In genomic region chrV:15082291-15082690, ce11 we compare ENCODE assay signal across 2 worm cellular contexts.
A peak's percentile ranks its signal among the peaks of the same experiment; 100 is the strongest.
TF ChIP-seq lines count a peak whose summit lies in the region.

Gene C01G10.10, minus strand, starts transcription at chrV:15082441.
Gene C01G10.9, plus strand, starts transcription at chrV:15082530.

TF ChIP-seq in whole organism, L4 larva, 104 proteins besides CTCF, POLR2A, EP300 and RAD21 (continued from another document and continues in another):
- TF ChIP-seq zfp-2 (tag; optimal IDR thresholded peaks at IDR 0.05; lab: Kevin White, UChicago) (no peak), ztf-11 (tag; optimal IDR thresholded peaks at IDR 0.05; lab: Kevin White, UChicago) (no peak), nhr-42 (GFP tag; IDR thresholded peaks at IDR 0.05; lab: Robert Waterston, UW) (no peak), nhr-25 (tag; optimal IDR thresholded peaks at IDR 0.05; lab: Kevin White, UChicago; ENCODE audit: borderline replicate concordance, insufficient read depth) (no peak), hif-1 (tag; optimal IDR thresholded peaks at IDR 0.05; lab: Kevin White, UChicago) (peak in 1 of 2 experiments; percentile 80), ctbp-1 (GFP tag; IDR thresholded peaks at IDR 0.05; lab: Robert Waterston, UW) (no peak), gei-8 (GFP tag; optimal IDR thresholded peaks at IDR 0.05; lab: Kevin White, UChicago) (no peak), saeg-2 (GFP tag; IDR thresholded peaks at IDR 0.05; lab: Robert Waterston, UW) (no peak), daf-16 (GFP tag; optimal IDR thresholded peaks at IDR 0.05; lab: Kevin White, UChicago) (peak in 1 of 2 experiments; percentile 7), daf-16 (tag; optimal IDR thresholded peaks at IDR 0.05; lab: Kevin White, UChicago) (peak; percentile 19), arid-1 (GFP tag; conservative IDR thresholded peaks at IDR 0.05; lab: Robert Waterston, UW) (no peak), jun-1 (tag; optimal IDR thresholded peaks at IDR 0.05; lab: Kevin White, UChicago) (no peak), F49E8.2 (tag; optimal IDR thresholded peaks at IDR 0.05; lab: Kevin White, UChicago; ENCODE audit: borderline replicate concordance) (peak; percentile 1), ceh-62 (tag; optimal IDR thresholded peaks at IDR 0.05; lab: Kevin White, UChicago) (no peak), Y5F2A.4 (GFP tag; optimal IDR thresholded peaks at IDR 0.05; lab: Kevin White, UChicago) (no peak), D1046.2 (GFP tag; IDR thresholded peaks at IDR 0.05; lab: Robert Waterston, UW) (no peak), attf-4 (tag; optimal IDR thresholded peaks at IDR 0.05; lab: Kevin White, UChicago) (no peak), madf-9 (GFP tag; conservative IDR thresholded peaks at IDR 0.05; lab: Robert Waterston, UW) (0 out of 2 replicates have a peak, but pooled peaks have one; percentile 24), zip-2 (tag; optimal IDR thresholded peaks at IDR 0.05; lab: Kevin White, UChicago) (no peak), unc-39 (tag; optimal IDR thresholded peaks at IDR 0.05; lab: Kevin White, UChicago) (no peak), fos-1 (tag; optimal IDR thresholded peaks at IDR 0.05; lab: Kevin White, UChicago) (no peak), hlh-11 (tag; optimal IDR thresholded peaks at IDR 0.05; lab: Kevin White, UChicago) (no peak), unc-62 (GFP tag; optimal IDR thresholded peaks at IDR 0.05 in 1 of 2; lab: Kevin White, UChicago) (no peak), unc-62 (tag; optimal IDR thresholded peaks at IDR 0.05; lab: Kevin White, UChicago) (no peak), mep-1 (tag; optimal IDR thresholded peaks at IDR 0.05; lab: Kevin White, UChicago) (peak; percentile 48), php-3 (GFP tag; IDR thresholded peaks at IDR 0.05; lab: Robert Waterston, UW) (no peak), tag-97 (GFP tag; IDR thresholded peaks at IDR 0.05; lab: Robert Waterston, UW) (no peak), daf-19 (GFP tag; conservative IDR thresholded peaks at IDR 0.05; lab: Robert Waterston, UW) (no peak), ceh-82 (tag; optimal IDR thresholded peaks at IDR 0.05; lab: Kevin White, UChicago) (no peak), rbr-2 (tag; optimal IDR thresholded peaks at IDR 0.05; lab: Kevin White, UChicago) (peak; percentile 36), zfp-3 (GFP tag; conservative IDR thresholded peaks at IDR 0.05; lab: Robert Waterston, UW) (no peak), ceh-20 (GFP tag; IDR thresholded peaks at IDR 0.05; lab: Robert Waterston, UW) (no peak), ZK546.5 (tag; optimal IDR thresholded peaks at IDR 0.05; lab: Kevin White, UChicago) (no peak), ceh-28 (tag; optimal IDR thresholded peaks at IDR 0.05; lab: Kevin White, UChicago) (no peak), madf-5 (GFP tag; IDR thresholded peaks at IDR 0.05; lab: Robert Waterston, UW) (no peak), set-16 (GFP tag; IDR thresholded peaks at IDR 0.05; lab: Robert Waterston, UW) (no peak), nhr-102 (tag; optimal IDR thresholded peaks at IDR 0.05; lab: Kevin White, UChicago) (peak; percentile 8), dve-1 (tag; optimal IDR thresholded peaks at IDR 0.05; lab: Kevin White, UChicago; ENCODE audit: insufficient read depth) (peak; percentile 39), sdz-12 (GFP tag; optimal IDR thresholded peaks at IDR 0.05; lab: Kevin White, UChicago) (no peak), mdt-29 (GFP tag; IDR thresholded peaks at IDR 0.05; lab: Robert Waterston, UW) (no peak), nhr-6 (tag; optimal IDR thresholded peaks at IDR 0.05; lab: Kevin White, UChicago) (peak; percentile 69), lin-39 (tag; optimal IDR thresholded peaks at IDR 0.05; lab: Kevin White, UChicago) (no peak), Y75B8A.6 (GFP tag; IDR thresholded peaks at IDR 0.05; lab: Robert Waterston, UW) (no peak), egl-43 (GFP tag; IDR thresholded peaks at IDR 0.05; lab: Robert Waterston, UW) (no peak), T26A8.4 (GFP tag; IDR thresholded peaks at IDR 0.05; lab: Robert Waterston, UW) (no peak), dmd-6 (GFP tag; IDR thresholded peaks at IDR 0.05; lab: Robert Waterston, UW) (peak; percentile 64), T20F7.1 (GFP tag; optimal IDR thresholded peaks at IDR 0.05; lab: Kevin White, UChicago) (peak; percentile 33), F10B5.3 (tag; optimal IDR thresholded peaks at IDR 0.05; lab: Kevin White, UChicago) (no peak), unc-130 (GFP tag; optimal IDR thresholded peaks at IDR 0.05; lab: Kevin White, UChicago) (peak; percentile 89), nhr-41 (GFP tag; IDR thresholded peaks at IDR 0.05; lab: Robert Waterston, UW) (no peak), snpc-4 (tag; optimal IDR thresholded peaks at IDR 0.05; lab: Kevin White, UChicago) (no peak), vab-7 (GFP tag; IDR thresholded peaks at IDR 0.05; lab: Robert Waterston, UW) (no peak), nhr-237 (tag; optimal IDR thresholded peaks at IDR 0.05; lab: Kevin White, UChicago) (no peak), hmg-1.1 (GFP tag; IDR thresholded peaks at IDR 0.05; lab: Robert Waterston, UW) (no peak), egl-27 (tag; optimal IDR thresholded peaks at IDR 0.05; lab: Kevin White, UChicago) (no peak), aha-1 (tag; lab: Kevin White, UChicago) (peak; percentile 31), daf-8 (GFP tag; IDR thresholded peaks at IDR 0.05; lab: Robert Waterston, UW) (no peak), nhr-11 (tag; optimal IDR thresholded peaks at IDR 0.05; lab: Kevin White, UChicago) (no peak), ztf-7 (tag; optimal IDR thresholded peaks at IDR 0.05; lab: Kevin White, UChicago) (no peak), snpc-1.2 (GFP tag; IDR thresholded peaks at IDR 0.05; lab: Robert Waterston, UW) (no peak), ceh-32 (tag; optimal IDR thresholded peaks at IDR 0.05; lab: Kevin White, UChicago; ENCODE audit: poor library complexity) (no peak), mes-2 (tag; optimal IDR thresholded peaks at IDR 0.05; lab: Kevin White, UChicago; ENCODE audit: poor library complexity, severe bottlenecking) (peak; percentile 98), F44E2.7 (GFP tag; IDR thresholded peaks at IDR 0.05; lab: Robert Waterston, UW) (no peak), mdl-1 (tag; optimal IDR thresholded peaks at IDR 0.05; lab: Kevin White, UChicago) (no peak), lim-7 (GFP tag; IDR thresholded peaks at IDR 0.05; lab: Robert Waterston, UW) (no peak), nhr-48 (tag; optimal IDR thresholded peaks at IDR 0.05; lab: Kevin White, UChicago) (peak; percentile 1), dpl-1 (GFP tag; optimal IDR thresholded peaks at IDR 0.05; lab: Kevin White, UChicago) (peak; percentile 63), zip-11 (GFP tag; IDR thresholded peaks at IDR 0.05; lab: Robert Waterston, UW) (no peak), dmd-9 (GFP tag; IDR thresholded peaks at IDR 0.05; lab: Robert Waterston, UW) (peak; percentile 58; the same call in 1 of the 2 replicates)

TF ChIP-seq in whole organism, late embryonic, 69 proteins besides CTCF, POLR2A, EP300 and RAD21 (continued from another document):
- TF ChIP-seq K02D7.2 (tag; optimal IDR thresholded peaks at IDR 0.05; lab: Kevin White, UChicago) (no peak), unc-86 (tag; optimal IDR thresholded peaks at IDR 0.05; lab: Kevin White, UChicago) (no peak), hlh-8 (tag; optimal IDR thresholded peaks at IDR 0.05; lab: Kevin White, UChicago) (peak; percentile 7), fkh-6 (tag; optimal IDR thresholded peaks at IDR 0.05; lab: Kevin White, UChicago) (peak; percentile 33), npax-4 (tag; optimal IDR thresholded peaks at IDR 0.05; lab: Kevin White, UChicago) (no peak), F13H6.1 (tag; optimal IDR thresholded peaks at IDR 0.05; lab: Kevin White, UChicago) (peak; percentile 46), C38D4.7 (GFP tag; optimal IDR thresholded peaks at IDR 0.05; lab: Kevin White, UChicago) (no peak), pqm-1 (tag; optimal IDR thresholded peaks at IDR 0.05; lab: Kevin White, UChicago) (no peak), fax-1 (tag; optimal IDR thresholded peaks at IDR 0.05; lab: Kevin White, UChicago) (peak; percentile 48), ahr-1 (tag; optimal IDR thresholded peaks at IDR 0.05; lab: Kevin White, UChicago) (no peak), hlh-15 (tag; optimal IDR thresholded peaks at IDR 0.05; lab: Kevin White, UChicago) (no peak), unc-3 (GFP tag; conservative IDR thresholded peaks at IDR 0.05; lab: Robert Waterston, UW) (no peak), unc-3 (tag; optimal IDR thresholded peaks at IDR 0.05; lab: Kevin White, UChicago) (no peak), ceh-14 (tag; optimal IDR thresholded peaks at IDR 0.05; lab: Kevin White, UChicago) (peak; percentile 46), lim-6 (tag; optimal IDR thresholded peaks at IDR 0.05; lab: Kevin White, UChicago) (no peak), ceh-6 (GFP tag; optimal IDR thresholded peaks at IDR 0.05; lab: Kevin White, UChicago) (no peak), hlh-30 (tag; optimal IDR thresholded peaks at IDR 0.05; lab: Kevin White, UChicago; ENCODE audit: insufficient read depth) (no peak), dmd-4 (tag; optimal IDR thresholded peaks at IDR 0.05; lab: Kevin White, UChicago; ENCODE audit: borderline replicate concordance) (no peak), sdc-2 (tag; optimal IDR thresholded peaks at IDR 0.05; lab: Kevin White, UChicago) (peak; percentile 27), ets-4 (tag; optimal IDR thresholded peaks at IDR 0.05; lab: Kevin White, UChicago) (peak; percentile 91), pros-1 (tag; optimal IDR thresholded peaks at IDR 0.05; lab: Kevin White, UChicago) (no peak), tbx-2 (tag; optimal IDR thresholded peaks at IDR 0.05; lab: Kevin White, UChicago) (peak; percentile 87), unc-42 (tag; optimal IDR thresholded peaks at IDR 0.05; lab: Kevin White, UChicago) (peak; percentile 27), ceh-2 (tag; optimal IDR thresholded peaks at IDR 0.05; lab: Kevin White, UChicago) (peak; percentile 89), zip-5 (tag; optimal IDR thresholded peaks at IDR 0.05; lab: Kevin White, UChicago) (peak; percentile 78), nfya-1 (tag; optimal IDR thresholded peaks at IDR 0.05; lab: Kevin White, UChicago) (no peak), ama-1 (optimal IDR thresholded peaks at IDR 0.05; lab: Kevin White, UChicago) (no peak), elt-4 (tag; optimal IDR thresholded peaks at IDR 0.05; lab: Kevin White, UChicago) (no peak), ceh-19 (GFP tag; optimal IDR thresholded peaks at IDR 0.05; lab: Kevin White, UChicago) (no peak), ceh-22 (tag; optimal IDR thresholded peaks at IDR 0.05; lab: Kevin White, UChicago) (no peak), madf-2 (tag; optimal IDR thresholded peaks at IDR 0.05; lab: Kevin White, UChicago) (no peak), pat-9 (tag; optimal IDR thresholded peaks at IDR 0.05; lab: Kevin White, UChicago) (no peak), ref-2 (tag; optimal IDR thresholded peaks at IDR 0.05; lab: Kevin White, UChicago) (peak; percentile 70), nhr-11 (tag; optimal IDR thresholded peaks at IDR 0.05; lab: Kevin White, UChicago) (no peak), dve-1 (tag; optimal IDR thresholded peaks at IDR 0.05; lab: Kevin White, UChicago) (no peak), elt-2 (tag; optimal IDR thresholded peaks at IDR 0.05; lab: Kevin White, UChicago) (peak; percentile 81), sox-2 (GFP tag; IDR thresholded peaks at IDR 0.05; lab: Robert Waterston, UW) (no peak), pax-1 (tag; optimal IDR thresholded peaks at IDR 0.05; lab: Kevin White, UChicago) (no peak), Y22D7AL.16 (tag; optimal IDR thresholded peaks at IDR 0.05; lab: Kevin White, UChicago) (no peak), pha-2 (tag; optimal IDR thresholded peaks at IDR 0.05; lab: Kevin White, UChicago) (no peak), pha-4 (tag; optimal IDR thresholded peaks at IDR 0.05; lab: Kevin White, UChicago) (no peak), odd-2 (tag; optimal IDR thresholded peaks at IDR 0.05; lab: Kevin White, UChicago) (no peak), fkh-10 (GFP tag; optimal IDR thresholded peaks at IDR 0.05; lab: Kevin White, UChicago) (no peak), ceh-30 (tag; optimal IDR thresholded peaks at IDR 0.05; lab: Kevin White, UChicago) (no peak)
